Worm (Caenorhabditis elegans) whole organism, young adult: ENCODE data around the gene T07D4.2.

Source experiments
- F10E7.11 ChIP-seq: sonication (generic microtip); optimal IDR thresholded peaks from 2 replicates; lab custom pipeline; 2017; ENCODE audit warnings: mild to moderate bottlenecking, missing genetic modification characterization, moderate library complexity, missing compliant biosample characterization
- F37B4.10 ChIP-seq: fragments of 200-800 bp; sonication (Bioruptor generic); IDR thresholded peaks from 2 replicates; pipeline ENCODE4 v1.3.6; 2022; ENCODE audit warnings: missing genetic modification characterization, missing compliant biosample characterization
- lir-1 ChIP-seq: fragments of 200-800 bp; sonication (Bioruptor generic); conservative IDR thresholded peaks from 2 replicates; pipeline ENCODE4 v1.3.6; 2022; ENCODE audit warnings: missing genetic modification reagents, missing genetic modification characterization, missing compliant biosample characterization

DNA sequence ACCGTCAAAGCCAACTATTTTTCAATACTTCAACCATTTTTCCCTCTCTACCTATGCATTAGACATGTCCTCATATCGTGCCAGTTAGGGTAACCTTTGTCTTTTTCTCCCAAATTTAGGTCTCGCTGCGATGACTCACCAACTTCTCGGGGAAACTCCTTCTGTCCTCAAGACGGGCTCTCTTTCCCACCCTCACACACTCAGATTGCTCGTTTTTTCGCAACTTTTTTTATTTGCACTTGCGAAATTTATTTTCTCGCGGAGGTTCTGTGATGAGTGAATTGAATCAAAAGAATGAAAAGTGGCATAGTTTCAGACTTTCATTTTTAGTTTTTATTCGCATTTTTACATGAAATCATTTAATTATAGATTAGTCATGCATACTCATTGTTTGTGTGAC is 46.6 kb upstream of the T07D4.2 start:
- TF ChIP-seq lir-1 (GFP tag; lab: Robert Waterston, UW) (no peak), F10E7.11 (tag; lab: Kevin White, UChicago) (no peak), F37B4.10 (GFP tag; lab: Robert Waterston, UW) (no peak)
